Fruit fly (Drosophila melanogaster) whole organism, embryonic: ENCODE measurements around the gene cher.
A peak's percentile ranks its signal among the peaks of the same experiment; 100 is the strongest.

ENCODE experiments used
- Atf3 ChIP-seq: fragments of 200-800 bp; sonication (Bioruptor generic); optimal IDR thresholded peaks from 3 replicates; lab custom pipeline; 2016; ENCODE audit warnings: missing biosample characterization, missing genetic modification characterization
- Blimp-1 ChIP-seq: fragments of 200-800 bp; sonication (Bioruptor generic); optimal IDR thresholded peaks from 3 replicates; lab custom pipeline; 2018; ENCODE audit warnings: missing biosample characterization, missing genetic modification characterization, mild to moderate bottlenecking, moderate library complexity, missing genetic modification reagents
- C15 ChIP-seq: fragments of 200-800 bp; sonication (Bioruptor generic); IDR thresholded peaks from 3 replicates; pipeline ENCODE4 v1.3.6; 2022; ENCODE audit warnings: missing biosample characterization, missing genetic modification characterization
- CG10431 ChIP-seq: fragments of 200-800 bp; sonication (Bioruptor generic); optimal IDR thresholded peaks from 3 replicates; lab custom pipeline; 2018; ENCODE audit warnings: missing biosample characterization, mild to moderate bottlenecking, missing genetic modification characterization
- CG10462 ChIP-seq: fragments of 200-800 bp; sonication (Bioruptor generic); optimal IDR thresholded peaks from 2 replicates; lab custom pipeline; 2016; ENCODE audit warnings: missing biosample characterization, missing genetic modification characterization
- CG11398 ChIP-seq: fragments of 200-800 bp; sonication (Bioruptor generic); optimal IDR thresholded peaks from 2 replicates; lab custom pipeline; 2016; ENCODE audit warnings: missing biosample characterization, missing genetic modification characterization
- CG11504 ChIP-seq: fragments of 200-800 bp; sonication (Bioruptor generic); optimal IDR thresholded peaks from 3 replicates; lab custom pipeline; 2019; ENCODE audit warnings: missing biosample characterization, mild to moderate bottlenecking, missing genetic modification characterization, moderate library complexity
- CG11696 ChIP-seq: fragments of 200-800 bp; sonication (Bioruptor generic); IDR thresholded peaks from 2 replicates; pipeline ENCODE4 v1.3.6; 2022; ENCODE audit warnings: missing biosample characterization, missing genetic modification characterization
- CG12219 ChIP-seq: fragments of 200-800 bp; sonication (Bioruptor generic); optimal IDR thresholded peaks from 3 replicates; lab custom pipeline; 2018; ENCODE audit warnings: missing biosample characterization, mild to moderate bottlenecking, missing genetic modification characterization
- CG12659 ChIP-seq: fragments of 200-800 bp; sonication (Bioruptor generic); optimal IDR thresholded peaks from 3 replicates; lab custom pipeline; 2017; ENCODE audit warnings: mild to moderate bottlenecking, missing biosample characterization, missing genetic modification reagents, missing genetic modification characterization
- CG13123 ChIP-seq: fragments of 200-800 bp; sonication (Bioruptor generic); optimal IDR thresholded peaks from 2 replicates; lab custom pipeline; 2016; ENCODE audit warnings: missing biosample characterization, missing genetic modification characterization
- CG13775 ChIP-seq: fragments of 200-800 bp; sonication (Bioruptor generic); optimal IDR thresholded peaks from 3 replicates; lab custom pipeline; 2017; ENCODE audit warnings: missing biosample characterization, mild to moderate bottlenecking, missing genetic modification characterization
- CG14050 ChIP-seq: fragments of 200-800 bp; sonication (Bioruptor generic); IDR thresholded peaks from 3 replicates; pipeline ENCODE4 v1.3.6; 2022; ENCODE audit warnings: missing biosample characterization, missing genetic modification characterization
- CG15479 ChIP-seq: fragments of 200-800 bp; sonication (Bioruptor generic); optimal IDR thresholded peaks from 3 replicates; lab custom pipeline; 2019; ENCODE audit warnings: missing biosample characterization, mild to moderate bottlenecking, missing genetic modification characterization, moderate library complexity
- CG1647 ChIP-seq: fragments of 200-800 bp; sonication (Bioruptor generic); optimal IDR thresholded peaks from 3 replicates; lab custom pipeline; 2016; ENCODE audit warnings: missing biosample characterization, missing genetic modification characterization
- CG17385 ChIP-seq: fragments of 200-800 bp; sonication (Bioruptor generic); optimal IDR thresholded peaks from 3 replicates; lab custom pipeline; 2018; ENCODE audit warnings: missing biosample characterization, mild to moderate bottlenecking, missing genetic modification characterization
- CG17612 ChIP-seq: fragments of 200-800 bp; sonication (Bioruptor generic); IDR thresholded peaks from 2 replicates; pipeline ENCODE4 v1.3.6; 2022; ENCODE audit warnings: missing biosample characterization, missing genetic modification characterization
- CG32772 ChIP-seq: fragments of 200-800 bp; sonication (Bioruptor generic); IDR thresholded peaks from 2 replicates; pipeline ENCODE4 v1.3.6; 2022; ENCODE audit warnings: missing biosample characterization, missing genetic modification characterization
- CG3407 ChIP-seq: fragments of 200-800 bp; sonication (Bioruptor generic); optimal IDR thresholded peaks from 2 replicates; lab custom pipeline; 2018; ENCODE audit warnings: missing biosample characterization, mild to moderate bottlenecking, missing genetic modification characterization
- CG4404 ChIP-seq: fragments of 200-800 bp; sonication (Bioruptor generic); IDR thresholded peaks from 2 replicates; pipeline ENCODE4 v1.3.6; 2022; ENCODE audit warnings: missing biosample characterization, missing genetic modification characterization
- CG4424 ChIP-seq: fragments of 200-800 bp; sonication (Bioruptor generic); optimal IDR thresholded peaks from 3 replicates; lab custom pipeline; 2016; ENCODE audit warnings: missing biosample characterization, missing genetic modification characterization
- CG6272 ChIP-seq: fragments of 200-800 bp; sonication (Bioruptor generic); IDR thresholded peaks from 2 replicates; pipeline ENCODE4 v1.3.6; 2022; ENCODE audit warnings: missing biosample characterization, missing genetic modification characterization
- CG7786 ChIP-seq: fragments of 200-800 bp; sonication (Bioruptor generic); optimal IDR thresholded peaks from 2 replicates; lab custom pipeline; 2016; ENCODE audit warnings: missing biosample characterization, missing genetic modification characterization
- CrebB ChIP-seq: fragments of 200-800 bp; sonication (Bioruptor generic); optimal IDR thresholded peaks from 3 replicates; lab custom pipeline; 2018; ENCODE audit warnings: missing biosample characterization, mild to moderate bottlenecking, missing genetic modification characterization
- Dbx ChIP-seq: fragments of 200-800 bp; sonication (Bioruptor generic); IDR thresholded peaks from 3 replicates; pipeline ENCODE4 v1.3.6; 2022; ENCODE audit warnings: missing biosample characterization, missing genetic modification characterization
- Doc2 ChIP-seq: fragments of 200-800 bp; sonication (Bioruptor generic); IDR thresholded peaks from 2 replicates; pipeline ENCODE4 v1.3.6; 2022; ENCODE audit warnings: missing biosample characterization, missing genetic modification characterization
- E2f1 ChIP-seq: fragments of 200-800 bp; sonication (Bioruptor generic); IDR thresholded peaks from 2 replicates; pipeline ENCODE4 v1.3.6; 2022; ENCODE audit warnings: missing biosample characterization, missing genetic modification characterization
- Fer1 ChIP-seq: fragments of 200-800 bp; sonication (Bioruptor generic); optimal IDR thresholded peaks from 2 replicates; lab custom pipeline; 2017; ENCODE audit warnings: missing biosample characterization, mild to moderate bottlenecking, missing genetic modification characterization
- Fer3 ChIP-seq: fragments of 200-800 bp; sonication (Bioruptor generic); optimal IDR thresholded peaks from 2 replicates; lab custom pipeline; 2018; ENCODE audit warnings: missing biosample characterization, mild to moderate bottlenecking, missing genetic modification characterization, moderate library complexity
- Hmr ChIP-seq: fragments of 200-800 bp; sonication (Bioruptor generic); optimal IDR thresholded peaks from 3 replicates; lab custom pipeline; 2017; ENCODE audit warnings: mild to moderate bottlenecking, missing biosample characterization, missing genetic modification reagents, missing genetic modification characterization
- Sox100B ChIP-seq: fragments of 200-800 bp; sonication (Bioruptor generic); optimal IDR thresholded peaks from 3 replicates; lab custom pipeline; 2018; ENCODE audit warnings: missing biosample characterization, mild to moderate bottlenecking, missing genetic modification characterization
- Spps ChIP-seq: fragments of 200-800 bp; sonication (Bioruptor generic); optimal IDR thresholded peaks from 2 replicates; lab custom pipeline; 2018; ENCODE audit warnings: missing biosample characterization, mild to moderate bottlenecking, missing genetic modification characterization
- Sry-δ ChIP-seq: fragments of 200-800 bp; sonication (Bioruptor generic); optimal IDR thresholded peaks from 2 replicates; lab custom pipeline; 2016; ENCODE audit warnings: missing biosample characterization, missing genetic modification characterization
- Taf1 ChIP-seq: fragments of 200-800 bp; sonication (Bioruptor generic); IDR thresholded peaks from 2 replicates; pipeline ENCODE4 v1.3.6; 2022; ENCODE audit warnings: missing biosample characterization, missing genetic modification characterization
- ash1 ChIP-seq: fragments of 200-800 bp; sonication (Bioruptor generic); optimal IDR thresholded peaks from 2 replicates; lab custom pipeline; 2018; ENCODE audit warnings: missing biosample characterization, mild to moderate bottlenecking, missing genetic modification characterization
- az2 ChIP-seq: fragments of 200-800 bp; sonication (Bioruptor generic); optimal IDR thresholded peaks from 3 replicates; lab custom pipeline; 2016; ENCODE audit warnings: missing biosample characterization, missing genetic modification characterization
- dimm ChIP-seq: fragments of 200-800 bp; sonication (Bioruptor generic); IDR thresholded peaks from 2 replicates; pipeline ENCODE4 v1.3.6; 2022; ENCODE audit warnings: missing biosample characterization, missing genetic modification characterization
- dmrt11E ChIP-seq: fragments of 200-800 bp; sonication (Bioruptor generic); optimal IDR thresholded peaks from 3 replicates; lab custom pipeline; 2018; ENCODE audit warnings: missing biosample characterization, mild to moderate bottlenecking, missing genetic modification characterization, moderate library complexity
- dysf ChIP-seq: fragments of 200-800 bp; sonication (Bioruptor generic); IDR thresholded peaks from 3 replicates; pipeline ENCODE4 v1.3.6; 2022; ENCODE audit warnings: missing biosample characterization, missing genetic modification characterization
- eve ChIP-seq, 2 experiments: fragments of >200 bp; optimal IDR thresholded peaks; 2 replicates each; lab custom pipeline; 2017; ENCODE audit warnings: missing biosample characterization in 2 of 2, missing genetic modification characterization in 2 of 2
- grau ChIP-seq: fragments of 200-800 bp; optimal IDR thresholded peaks from 3 replicates; lab custom pipeline; 2019; ENCODE audit warnings: missing biosample characterization, mild to moderate bottlenecking, missing genetic modification characterization, moderate library complexity
- her ChIP-seq: fragments of 200-800 bp; sonication (Bioruptor generic); optimal IDR thresholded peaks from 2 replicates; lab custom pipeline; 2016; ENCODE audit warnings: missing biosample characterization, missing genetic modification characterization
- lov ChIP-seq, 2 experiments: fragments of 200-800 bp in 1 of 2; fragments of >200 bp in 1 of 2; sonication (Bioruptor generic) in 1 of 2; IDR thresholded peaks in 1 of 2; optimal IDR thresholded peaks in 1 of 2; 2 replicates in 1 of 2; 3 replicates in 1 of 2; pipeline versions ENCODE4 v1.3.6 to Lab custom; 2017 to 2022; ENCODE audit warnings: missing biosample characterization in 1 of 2, missing genetic modification characterization in 1 of 2
- mirr ChIP-seq: fragments of 200-800 bp; sonication (Bioruptor generic); optimal IDR thresholded peaks from 3 replicates; lab custom pipeline; 2018; ENCODE audit warnings: missing biosample characterization, mild to moderate bottlenecking, missing genetic modification characterization
- oc ChIP-seq: fragments of 200-800 bp; sonication (Bioruptor generic); optimal IDR thresholded peaks from 2 replicates; lab custom pipeline; 2018; ENCODE audit warnings: missing biosample characterization, mild to moderate bottlenecking, missing genetic modification characterization, moderate library complexity
- pnt ChIP-seq: fragments of 200-800 bp; sonication (Bioruptor generic); optimal IDR thresholded peaks from 3 replicates; lab custom pipeline; 2016; ENCODE audit warnings: missing biosample characterization, missing genetic modification characterization
- ro ChIP-seq: fragments of 200-800 bp; sonication (Bioruptor generic); IDR thresholded peaks from 2 replicates; pipeline ENCODE4 v1.3.6; 2022; ENCODE audit warnings: missing biosample characterization, missing genetic modification characterization
- sc ChIP-seq, 3 experiments: fragments of >200 bp in 2 of 3; fragments of 200-800 bp in 1 of 3; sonication (Bioruptor generic) in 1 of 3; optimal IDR thresholded peaks; 2 replicates in 2 of 3; 3 replicates in 1 of 3; lab custom pipeline; 2017; ENCODE audit warnings: mild to moderate bottlenecking in 1 of 3, missing biosample characterization in 1 of 3, missing genetic modification characterization in 1 of 3, missing genetic modification reagents in 1 of 3
- ssp ChIP-seq: fragments of 200-800 bp; sonication (Bioruptor generic); IDR thresholded peaks from 2 replicates; pipeline ENCODE4 v1.3.6; 2022; ENCODE audit warnings: missing biosample characterization, missing genetic modification characterization
- zf30C ChIP-seq: fragments of 200-800 bp; sonication (Bioruptor generic); optimal IDR thresholded peaks from 3 replicates; lab custom pipeline; 2018; ENCODE audit warnings: missing biosample characterization, mild to moderate bottlenecking, missing genetic modification characterization

cher gene

dm6 chr3R:17149080-17149746, 24.0 kb upstream of the cher start, which contains the start of the genes m-cup and Det (continued):
- TF ChIP-seq ssp (GFP tag; lab: Robert Waterston, UW) (no peak), her (GFP tag; lab: Kevin White, UChicago) (no peak), CG3407 (GFP tag; lab: Kevin White, UChicago) (no peak), CG7786 (peak; percentile 5), grau (tag; lab: Kevin White, UChicago) (no peak), CG1647 (no peak), CG17612 (no peak), ash1 (GFP tag; lab: Kevin White, UChicago) (no peak), lov (optimal IDR thresholded peaks at IDR 0.05; lab: Kevin White, UChicago) (no peak), lov (GFP tag; IDR thresholded peaks at IDR 0.05; lab: Robert Waterston, UW) (no peak), Atf3 (GFP tag; lab: Kevin White, UChicago) (no peak), CG14050 (no peak), CG11504 (tag; lab: Kevin White, UChicago) (no peak), CG12659 (GFP tag; lab: Kevin White, UChicago) (peak; percentile 26), eve (GFP tag; optimal IDR thresholded peaks at IDR 0.05; lab: Kevin White, UChicago) (no peak), Doc2 (GFP tag; lab: Robert Waterston, UW) (no peak), dimm (no peak), sc (optimal IDR thresholded peaks at IDR 0.05; lab: Kevin White, UChicago) (no peak), sc (GFP tag; optimal IDR thresholded peaks at IDR 0.05; lab: Kevin White, UChicago) (no peak), ro (GFP tag; lab: Robert Waterston, UW) (no peak), Dbx (GFP tag; lab: Robert Waterston, UW) (no peak), oc (no peak), Sox100B (GFP tag; lab: Kevin White, UChicago) (no peak), CG11696 (GFP tag; lab: Robert Waterston, UW) (no peak), az2 (GFP tag; lab: Kevin White, UChicago) (no peak), Spps (tag; lab: Kevin White, UChicago) (no peak), pnt (no peak), Fer3 (tag; lab: Kevin White, UChicago) (no peak), CG6272 (GFP tag; lab: Robert Waterston, UW) (no peak), dysf (GFP tag; lab: Robert Waterston, UW) (no peak), zf30C (peak; percentile 44), CG32772 (GFP tag; lab: Robert Waterston, UW) (no peak), CrebB (tag; lab: Kevin White, UChicago) (no peak), CG15479 (no peak), CG11398 (GFP tag; lab: Kevin White, UChicago) (no peak), CG12219 (GFP tag; lab: Kevin White, UChicago) (no peak), C15 (no peak), CG4424 (GFP tag; lab: Kevin White, UChicago) (peak; percentile 8), Hmr (GFP tag; lab: Kevin White, UChicago) (peak; percentile 23), Fer1 (GFP tag; lab: Kevin White, UChicago) (peak; percentile 29), Sry-δ (peak; percentile 69), CG13775 (peak; percentile 24), CG10431 (GFP tag; lab: Kevin White, UChicago) (no peak), dmrt11E (tag; lab: Kevin White, UChicago) (no peak), Blimp-1 (GFP tag; lab: Kevin White, UChicago) (no peak), Taf1 (GFP tag; lab: Robert Waterston, UW) (no peak), mirr (GFP tag; lab: Kevin White, UChicago) (no peak), CG10462 (GFP tag; lab: Kevin White, UChicago) (no peak), CG13123 (GFP tag; lab: Kevin White, UChicago) (no peak), CG17385 (GFP tag; lab: Kevin White, UChicago) (no peak), E2f1 (no peak), CG4404 (GFP tag; lab: Robert Waterston, UW) (no peak)
